Worm (Caenorhabditis elegans) whole organism, L1 larva: Measurements from ENCODE around the gene mlt-9.

Source experiments
- C34B4.2 ChIP-seq: sonication (generic microtip); optimal IDR thresholded peaks from 2 replicates; lab custom pipeline; 2017; ENCODE audit warnings: mild to moderate bottlenecking, missing genetic modification characterization, missing compliant biosample characterization
- Y116A8C.19 ChIP-seq: sonication (generic microtip); optimal IDR thresholded peaks from 2 replicates; lab custom pipeline; 2016; ENCODE audit warnings: missing compliant biosample characterization, missing genetic modification characterization, borderline replicate concordance
- alr-1 ChIP-seq: fragments of 200-800 bp; sonication (Bioruptor generic); optimal IDR thresholded peaks from 2 replicates; lab custom pipeline; 2018; ENCODE audit warnings: borderline replicate concordance, mild to moderate bottlenecking, missing genetic modification characterization, missing compliant biosample characterization
- blmp-1 ChIP-seq: fragments of 150-350 bp; optimal IDR thresholded peaks from 2 replicates; lab custom pipeline; 2014; ENCODE audit warnings: missing biosample characterization, missing genetic modification characterization
- ceh-63 ChIP-seq: fragments of 200-800 bp; sonication (Bioruptor generic); optimal IDR thresholded peaks from 2 replicates; lab custom pipeline; 2018; ENCODE audit warnings: mild to moderate bottlenecking, missing genetic modification characterization, missing compliant biosample characterization
- ceh-8 ChIP-seq: fragments of 200-800 bp; sonication (Bioruptor generic); optimal IDR thresholded peaks from 2 replicates; lab custom pipeline; 2018; ENCODE audit warnings: mild to moderate bottlenecking, missing genetic modification characterization, moderate library complexity, missing compliant biosample characterization
- ceh-88 ChIP-seq: fragments of 200-800 bp; sonication (Bioruptor generic); IDR thresholded peaks from 2 replicates; pipeline ENCODE4 v1.3.6; 2022; ENCODE audit warnings: missing genetic modification characterization, missing compliant biosample characterization
- ces-1 ChIP-seq: fragments of 150-350 bp; optimal IDR thresholded peaks from 2 replicates; lab custom pipeline; 2014; ENCODE audit warnings: missing biosample characterization, missing genetic modification reagents, missing genetic modification characterization
- dpl-1 ChIP-seq, 3 experiments: fragments of 150-350 bp in 2 of 3; sonication (generic microtip) in 1 of 3; optimal IDR thresholded peaks; 2 replicates each; lab custom pipeline; 2014 to 2017; ENCODE audit warnings: missing biosample characterization in 3 of 3, missing genetic modification characterization in 3 of 3, missing genetic modification reagents in 3 of 3
- dsc-1 ChIP-seq: sonication (generic microtip); optimal IDR thresholded peaks from 2 replicates; lab custom pipeline; 2016; ENCODE audit warnings: mild to moderate bottlenecking, missing genetic modification characterization, missing compliant biosample characterization
- efl-1 ChIP-seq, 4 experiments: fragments of 150-350 bp; optimal IDR thresholded peaks in 3 of 4; peaks in 1 of 4; 1 replicate in 1 of 4; 2 replicates in 3 of 4; lab custom pipeline; 2014; ENCODE audit warnings: missing biosample characterization in 2 of 4, missing genetic modification characterization in 2 of 4, missing genetic modification reagents in 2 of 4
- egl-13 ChIP-seq: sonication (generic microtip); optimal IDR thresholded peaks from 2 replicates; lab custom pipeline; 2016; ENCODE audit warnings: missing genotype, missing genetic modification reagents, missing genetic modification characterization, missing compliant biosample characterization
- elt-2 ChIP-seq: sonication (generic microtip); optimal IDR thresholded peaks from 2 replicates; lab custom pipeline; 2016; ENCODE audit warnings: missing genetic modification characterization, mild to moderate bottlenecking, inconsistent platforms, missing compliant biosample characterization, missing genetic modification reagents
- elt-3 ChIP-seq, 6 experiments: fragments of 150-350 bp in 1 of 6; sonication (generic microtip); optimal IDR thresholded peaks; 2 replicates each; lab custom pipeline; 2017 to 2018; ENCODE audit warnings: missing biosample characterization in 6 of 6, missing genetic modification characterization in 6 of 6, inconsistent platforms in 1 of 6
- fkh-10 ChIP-seq: sonication (generic microtip); optimal IDR thresholded peaks from 2 replicates; lab custom pipeline; 2017; ENCODE audit warnings: missing biosample characterization, missing genetic modification reagents, missing genetic modification characterization
- fkh-8 ChIP-seq: sonication (generic microtip); optimal IDR thresholded peaks from 2 replicates; lab custom pipeline; 2016; ENCODE audit warnings: mild to moderate bottlenecking, missing genetic modification characterization, missing compliant biosample characterization
- hpl-2 ChIP-seq: fragments of 150-350 bp; optimal IDR thresholded peaks from 2 replicates; lab custom pipeline; 2014; ENCODE audit warnings: missing biosample characterization, missing genetic modification reagents, missing genetic modification characterization
- irx-1 ChIP-seq: sonication (generic microtip); optimal IDR thresholded peaks from 2 replicates; lab custom pipeline; 2016; ENCODE audit warnings: missing genetic modification characterization, missing compliant biosample characterization
- jun-1 ChIP-seq: fragments of 150-350 bp; optimal IDR thresholded peaks from 2 replicates; lab custom pipeline; 2014; ENCODE audit warnings: missing biosample characterization, missing genetic modification reagents, missing genetic modification characterization
- lin-35 ChIP-seq, 2 experiments: fragments of 150-350 bp; optimal IDR thresholded peaks; 2 replicates each; lab custom pipeline; 2014; ENCODE audit warnings: missing biosample characterization in 2 of 2, missing genetic modification characterization in 2 of 2, missing genetic modification reagents in 2 of 2
- lin-39 ChIP-seq: fragments of 150-350 bp; optimal IDR thresholded peaks from 2 replicates; lab custom pipeline; 2014; ENCODE audit warnings: missing biosample characterization, missing genetic modification reagents, missing genetic modification characterization
- lir-3 ChIP-seq: sonication (generic microtip); optimal IDR thresholded peaks from 2 replicates; lab custom pipeline; 2016; ENCODE audit warnings: mild to moderate bottlenecking, missing genetic modification characterization, moderate library complexity, missing compliant biosample characterization; ENCODE audit not compliant: poor library complexity
- lsy-2 ChIP-seq, 2 experiments: fragments of 150-350 bp; optimal IDR thresholded peaks; 2 replicates each; lab custom pipeline; 2014; ENCODE audit warnings: missing biosample characterization in 2 of 2, missing genetic modification characterization in 2 of 2
- mdl-1 ChIP-seq, 2 experiments: fragments of 150-350 bp; optimal IDR thresholded peaks; 2 replicates each; lab custom pipeline; 2014 to 2017; ENCODE audit warnings: missing biosample characterization in 2 of 2, missing genetic modification characterization in 2 of 2, inconsistent platforms in 1 of 2
- mef-2 ChIP-seq: fragments of 150-350 bp; optimal IDR thresholded peaks from 2 replicates; lab custom pipeline; 2014; ENCODE audit warnings: missing biosample characterization, missing genetic modification characterization
- mep-1 ChIP-seq: fragments of 150-350 bp; optimal IDR thresholded peaks from 2 replicates; lab custom pipeline; 2014; ENCODE audit warnings: missing biosample characterization, missing genetic modification characterization
- nhr-19 ChIP-seq: fragments of 200-800 bp; sonication (Bioruptor generic); conservative IDR thresholded peaks from 2 replicates; pipeline ENCODE4 v1.3.6; 2022; ENCODE audit warnings: missing genetic modification characterization, missing compliant biosample characterization
- nhr-20 ChIP-seq: sonication (generic microtip); optimal IDR thresholded peaks from 2 replicates; lab custom pipeline; 2016; ENCODE audit warnings: mild to moderate bottlenecking, missing genetic modification characterization, missing compliant biosample characterization
- nhr-237 ChIP-seq: fragments of 150-350 bp; optimal IDR thresholded peaks from 2 replicates; lab custom pipeline; 2014; ENCODE audit warnings: missing biosample characterization, missing genetic modification characterization
- nhr-47 ChIP-seq: sonication (generic microtip); optimal IDR thresholded peaks from 2 replicates; lab custom pipeline; 2016; ENCODE audit warnings: mild to moderate bottlenecking, missing genetic modification characterization, moderate library complexity, missing compliant biosample characterization
- nhr-71 ChIP-seq: sonication (generic microtip); optimal IDR thresholded peaks from 2 replicates; lab custom pipeline; 2016; ENCODE audit warnings: mild to moderate bottlenecking, missing genetic modification characterization, moderate library complexity, missing compliant biosample characterization
- nhr-76 ChIP-seq: sonication (generic microtip); optimal IDR thresholded peaks from 2 replicates; lab custom pipeline; 2017; ENCODE audit warnings: missing biosample characterization, missing genetic modification characterization
- nhr-84 ChIP-seq: sonication (generic microtip); optimal IDR thresholded peaks from 2 replicates; lab custom pipeline; 2017; ENCODE audit warnings: missing biosample characterization, missing genetic modification characterization
- nhr-85 ChIP-seq: sonication (generic microtip); peaks from one replicate; lab custom pipeline; 2016; ENCODE audit warnings: missing genetic modification characterization, inconsistent platforms, missing compliant biosample characterization
- nhr-90 ChIP-seq: sonication (generic microtip); optimal IDR thresholded peaks from 2 replicates; lab custom pipeline; 2016; ENCODE audit warnings: mild to moderate bottlenecking, missing genetic modification characterization, missing compliant biosample characterization; ENCODE audit not compliant: poor library complexity
- pag-3 ChIP-seq: sonication (generic microtip); optimal IDR thresholded peaks from 2 replicates; lab custom pipeline; 2017; ENCODE audit warnings: missing genetic modification characterization, mild to moderate bottlenecking, missing compliant biosample characterization, antibody characterized with exemption, borderline replicate concordance; ENCODE audit not compliant: insufficient read depth
- pqm-1 ChIP-seq: sonication (generic microtip); optimal IDR thresholded peaks from 3 replicates; lab custom pipeline; 2017; ENCODE audit warnings: missing biosample characterization, missing genetic modification characterization
- rnt-1 ChIP-seq: sonication (generic microtip); optimal IDR thresholded peaks from 2 replicates; lab custom pipeline; 2016; ENCODE audit warnings: mild to moderate bottlenecking, missing genetic modification characterization, moderate library complexity, missing compliant biosample characterization
- skn-1 ChIP-seq: fragments of 150-350 bp; optimal IDR thresholded peaks from 2 replicates; lab custom pipeline; 2014; ENCODE audit warnings: missing biosample characterization, missing genetic modification characterization
- snpc-4 ChIP-seq: fragments of 150-350 bp; optimal IDR thresholded peaks from 2 replicates; lab custom pipeline; 2014; ENCODE audit warnings: missing biosample characterization, missing genetic modification characterization
- snu-23 ChIP-seq: sonication (generic microtip); optimal IDR thresholded peaks from 2 replicates; lab custom pipeline; 2016; ENCODE audit warnings: missing genetic modification characterization, missing compliant biosample characterization
- sptf-1 ChIP-seq: fragments of 150-350 bp; optimal IDR thresholded peaks from 2 replicates; lab custom pipeline; 2014; ENCODE audit warnings: missing biosample characterization, missing genetic modification characterization
- tbx-2 ChIP-seq: sonication (generic microtip); optimal IDR thresholded peaks from 2 replicates; lab custom pipeline; 2016; ENCODE audit warnings: missing genetic modification characterization, missing compliant biosample characterization
- unc-130 ChIP-seq: fragments of 150-350 bp; optimal IDR thresholded peaks from 2 replicates; lab custom pipeline; 2017; ENCODE audit warnings: missing biosample characterization, missing genetic modification characterization, inconsistent platforms
- unc-30 ChIP-seq: sonication (generic microtip); optimal IDR thresholded peaks from 2 replicates; lab custom pipeline; 2017; ENCODE audit warnings: missing biosample characterization, missing genetic modification characterization
- unc-98 ChIP-seq: fragments of 200-800 bp; sonication (Bioruptor generic); IDR thresholded peaks from 2 replicates; pipeline ENCODE4 v1.3.6; 2022; ENCODE audit warnings: missing genetic modification characterization, missing compliant biosample characterization
- vab-15 ChIP-seq: sonication (generic microtip); optimal IDR thresholded peaks from 2 replicates; lab custom pipeline; 2017; ENCODE audit warnings: missing genotype, mild to moderate bottlenecking, missing genetic modification characterization, missing compliant biosample characterization
- zag-1 ChIP-seq: fragments of 150-350 bp; optimal IDR thresholded peaks from 2 replicates; lab custom pipeline; 2014; ENCODE audit warnings: missing biosample characterization, missing genetic modification characterization
- zip-4 ChIP-seq: fragments of 200-800 bp; sonication (Bioruptor generic); optimal IDR thresholded peaks from 2 replicates; lab custom pipeline; 2018; ENCODE audit warnings: mild to moderate bottlenecking, missing genetic modification characterization, moderate library complexity, missing compliant biosample characterization

The mlt-9 gene

ce11 chrX:15083795-15084194, 23.8 kb downstream of the mlt-9 start, which contains the start of gene H40L08.1 (continued):
- TF ChIP-seq nhr-71 (tag; lab: Kevin White, UChicago) (peak; percentile 25), snpc-4 (tag; lab: Kevin White, UChicago) (peak; percentile 1), ces-1 (no peak)

ce11 chrX:15081486-15081885, 26.1 kb downstream of the mlt-9 start:
- TF ChIP-seq irx-1, result no peak
- TF ChIP-seq blmp-1, result peak; percentile 79
- peak in 2 of 6 experiments; percentile 42 to 86 for TF ChIP-seq elt-3 (tag; optimal IDR thresholded peaks at IDR 0.05; lab: Kevin White, UChicago)
- TF ChIP-seq fkh-10 (GFP tag; lab: Kevin White, UChicago), result no peak
- peak; percentile 47 for TF ChIP-seq tbx-2 (tag; lab: Kevin White, UChicago)
- peak; percentile 88 for TF ChIP-seq nhr-20
- TF ChIP-seq lin-35 (GFP tag; optimal IDR thresholded peaks at IDR 0.05; lab: Kevin White, UChicago), result peak in 1 of 2 experiments; percentile 32
- peak; percentile 46 for TF ChIP-seq snu-23 (GFP tag; lab: Kevin White, UChicago)
- TF ChIP-seq unc-130 (tag; lab: Kevin White, UChicago), result peak; percentile 37
- peak in 1 of 2 experiments; percentile 48 for TF ChIP-seq mdl-1 (tag; optimal IDR thresholded peaks at IDR 0.05; lab: Kevin White, UChicago)
- no peak for TF ChIP-seq pqm-1
- TF ChIP-seq nhr-19 (GFP tag; lab: Robert Waterston, UW), result peak; percentile 51

- TF ChIP-seq vab-15, result no peak
- no peak for TF ChIP-seq pqm-1
- no peak for TF ChIP-seq ceh-63 (GFP tag; lab: Kevin White, UChicago)
- TF ChIP-seq hpl-2 (GFP tag; lab: Kevin White, UChicago), result no peak
- peak; percentile 38 for TF ChIP-seq nhr-90 (tag; lab: Kevin White, UChicago)
- no peak for TF ChIP-seq efl-1 (optimal IDR thresholded peaks at IDR 0.05; lab: Kevin White, UChicago)
- no peak for TF ChIP-seq efl-1 (GFP tag; optimal IDR thresholded peaks at IDR 0.05 in 1 of 2; lab: Kevin White, UChicago)
- TF ChIP-seq zag-1 (tag; lab: Kevin White, UChicago), result no peak
- no peak for TF ChIP-seq mef-2 (tag; lab: Kevin White, UChicago)
- peak; percentile 83 for TF ChIP-seq nhr-20
- TF ChIP-seq C34B4.2 (tag; lab: Kevin White, UChicago), result no peak
- peak; percentile 92 for TF ChIP-seq nhr-85 (tag; lab: Kevin White, UChicago)
- TF ChIP-seq mep-1 (tag; lab: Kevin White, UChicago), result no peak
- TF ChIP-seq rnt-1 (tag; lab: Kevin White, UChicago), result no peak
- TF ChIP-seq pag-3, result no peak
- TF ChIP-seq ceh-8 (GFP tag; lab: Kevin White, UChicago), result no peak
- TF ChIP-seq nhr-76 (tag; lab: Kevin White, UChicago), result no peak
- TF ChIP-seq alr-1 (tag; lab: Kevin White, UChicago), result no peak
- no peak for TF ChIP-seq ceh-88
- no peak for TF ChIP-seq sptf-1 (tag; lab: Kevin White, UChicago)
- TF ChIP-seq elt-2 (tag; lab: Kevin White, UChicago), result no peak
- no peak for TF ChIP-seq egl-13 (tag; lab: Kevin White, UChicago)
- peak in 1 of 2 experiments; percentile 45 for TF ChIP-seq lin-35 (GFP tag; optimal IDR thresholded peaks at IDR 0.05; lab: Kevin White, UChicago)
- TF ChIP-seq nhr-84 (tag; lab: Kevin White, UChicago), result no peak
- TF ChIP-seq lin-39, result no peak
- TF ChIP-seq jun-1 (tag; lab: Kevin White, UChicago), result no peak
- no peak for TF ChIP-seq dsc-1 (tag; lab: Kevin White, UChicago)
- no peak for TF ChIP-seq nhr-237 (tag; lab: Kevin White, UChicago)
- TF ChIP-seq zip-4 (GFP tag; lab: Kevin White, UChicago), result no peak
- TF ChIP-seq lir-3 (tag; lab: Kevin White, UChicago), result no peak
- TF ChIP-seq skn-1 (tag; lab: Kevin White, UChicago), result no peak
- TF ChIP-seq Y116A8C.19 (tag; lab: Kevin White, UChicago), result no peak
- TF ChIP-seq fkh-8 (tag; lab: Kevin White, UChicago), result no peak
- no peak for TF ChIP-seq unc-30 (tag; lab: Kevin White, UChicago)
- TF ChIP-seq unc-98 (GFP tag; lab: Robert Waterston, UW), result no peak
- TF ChIP-seq lsy-2 (tag; optimal IDR thresholded peaks at IDR 0.05; lab: Kevin White, UChicago), result peak in 1 of 2 experiments; percentile 32
- no peak for TF ChIP-seq dpl-1 (GFP tag; optimal IDR thresholded peaks at IDR 0.05; lab: Kevin White, UChicago)
- no peak for TF ChIP-seq nhr-47 (tag; lab: Kevin White, UChicago)
- peak; percentile 69 for TF ChIP-seq nhr-71 (tag; lab: Kevin White, UChicago)
These were observed 28.2 kb downstream of the mlt-9 start for ce11 chrX:15079406-15079805.
